Fruit fly (Drosophila melanogaster): ENCODE results near the gene D1.

DNA sequence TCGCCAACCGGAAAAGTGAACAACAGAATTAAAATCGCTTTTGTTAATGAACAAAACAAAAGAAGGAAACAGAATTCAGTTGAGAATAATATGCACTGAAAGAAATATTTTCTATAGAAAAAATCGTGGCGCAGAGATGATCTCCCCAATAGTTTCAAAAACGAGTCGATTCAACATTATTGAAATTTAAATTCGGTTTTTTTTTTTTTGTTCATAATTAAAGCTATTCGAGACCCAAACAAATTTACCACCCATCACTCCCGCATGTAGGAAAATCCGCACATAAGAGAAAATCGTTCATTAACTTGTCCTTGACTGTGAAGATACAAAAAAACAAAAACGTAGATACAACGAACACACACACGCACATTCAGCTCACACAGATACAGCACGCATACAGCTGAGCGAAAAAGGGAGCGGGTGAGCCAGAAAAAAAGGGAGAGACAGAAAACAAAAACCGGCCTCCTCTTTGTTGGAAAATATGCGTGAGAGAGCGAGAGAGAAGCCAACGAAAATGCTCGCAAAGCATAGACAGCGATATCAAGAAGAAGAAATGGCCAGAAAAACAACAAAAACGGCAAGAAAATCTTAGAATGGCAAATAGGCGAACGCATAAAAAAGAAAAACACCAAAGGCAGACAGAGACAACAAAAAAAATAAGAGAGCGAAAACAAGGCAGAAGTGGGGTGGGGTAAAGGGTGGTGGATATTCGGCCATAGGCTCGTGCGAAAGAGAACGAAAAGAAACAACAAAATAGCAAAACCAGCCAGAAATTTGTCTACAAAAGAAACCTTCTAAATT lies 20.2 kb downstream of the D1 start:
- no peak for TF ChIP-seq tai (GFP tag; optimal IDR thresholded peaks at IDR 0.05)
- TF ChIP-seq Mio (GFP tag; optimal IDR thresholded peaks at IDR 0.05) = no peak
- TF ChIP-seq CrebA (GFP tag; optimal IDR thresholded peaks at IDR 0.05; ENCODE audit: borderline replicate concordance) = no peak
- TF ChIP-seq sv (GFP tag; optimal IDR thresholded peaks at IDR 0.05) = peak; percentile 29
- peak; percentile 33 for TF ChIP-seq br (GFP tag; optimal IDR thresholded peaks at IDR 0.05)
- no peak for TF ChIP-seq lola (GFP tag; optimal IDR thresholded peaks at IDR 0.05)
- TF ChIP-seq usp (GFP tag; optimal IDR thresholded peaks at IDR 0.05) = no peak
